Worm (Caenorhabditis elegans) whole organism, L1 larva: ENCODE data around the gene atz-1.

Experiments
- C16A3.4 ChIP-seq: fragments of 150-350 bp; optimal IDR thresholded peaks from 2 replicates; lab custom pipeline; 2014; ENCODE audit warnings: missing biosample characterization, missing genetic modification characterization
- F16B12.6 ChIP-seq: fragments of 150-350 bp; optimal IDR thresholded peaks from 2 replicates; lab custom pipeline; 2014; ENCODE audit warnings: missing biosample characterization, missing genetic modification characterization
- alr-1 ChIP-seq: fragments of 200-800 bp; sonication (Bioruptor generic); optimal IDR thresholded peaks from 2 replicates; lab custom pipeline; 2018; ENCODE audit warnings: borderline replicate concordance, mild to moderate bottlenecking, missing genetic modification characterization, missing compliant biosample characterization
- ama-1 ChIP-seq: fragments of 150-350 bp; optimal IDR thresholded peaks from 2 replicates; lab custom pipeline; 2014
- blmp-1 ChIP-seq: fragments of 150-350 bp; optimal IDR thresholded peaks from 2 replicates; lab custom pipeline; 2014; ENCODE audit warnings: missing biosample characterization, missing genetic modification characterization
- ceh-82 ChIP-seq, 3 experiments: fragments of 150-350 bp in 1 of 3; sonication (generic microtip) in 2 of 3; optimal IDR thresholded peaks; 2 replicates each; lab custom pipeline; 2014 to 2017; ENCODE audit warnings: missing biosample characterization in 3 of 3, missing genetic modification characterization in 3 of 3
- ceh-90 ChIP-seq: sonication (generic microtip); optimal IDR thresholded peaks from 2 replicates; lab custom pipeline; 2016; ENCODE audit warnings: missing genetic modification characterization, missing compliant biosample characterization
- ces-1 ChIP-seq: fragments of 150-350 bp; optimal IDR thresholded peaks from 2 replicates; lab custom pipeline; 2014; ENCODE audit warnings: missing biosample characterization, missing genetic modification reagents, missing genetic modification characterization
- dpl-1 ChIP-seq, 3 experiments: fragments of 150-350 bp in 2 of 3; sonication (generic microtip) in 1 of 3; optimal IDR thresholded peaks; 2 replicates each; lab custom pipeline; 2014 to 2017; ENCODE audit warnings: missing biosample characterization in 3 of 3, missing genetic modification characterization in 3 of 3, missing genetic modification reagents in 3 of 3
- dsc-1 ChIP-seq: sonication (generic microtip); optimal IDR thresholded peaks from 2 replicates; lab custom pipeline; 2016; ENCODE audit warnings: mild to moderate bottlenecking, missing genetic modification characterization, missing compliant biosample characterization
- efl-1 ChIP-seq, 4 experiments: fragments of 150-350 bp; optimal IDR thresholded peaks in 3 of 4; peaks in 1 of 4; 1 replicate in 1 of 4; 2 replicates in 3 of 4; lab custom pipeline; 2014; ENCODE audit warnings: missing biosample characterization in 2 of 4, missing genetic modification characterization in 2 of 4, missing genetic modification reagents in 2 of 4
- efl-3 ChIP-seq: fragments of 200-800 bp; sonication (Bioruptor generic); optimal IDR thresholded peaks from 2 replicates; lab custom pipeline; 2018; ENCODE audit warnings: mild to moderate bottlenecking, missing genetic modification characterization, missing compliant biosample characterization
- egl-27 ChIP-seq, 2 experiments: fragments of 150-350 bp in 1 of 2; sonication (generic microtip); optimal IDR thresholded peaks; 3 replicates each; lab custom pipeline; 2017 to 2018; ENCODE audit warnings: missing biosample characterization in 2 of 2, missing genetic modification characterization in 2 of 2, missing genetic modification reagents in 2 of 2
- ets-5 ChIP-seq: fragments of 200-800 bp; sonication (Bioruptor generic); IDR thresholded peaks from 2 replicates; pipeline ENCODE4 v1.3.6; 2022; ENCODE audit warnings: missing genetic modification characterization, missing compliant biosample characterization
- fkh-10 ChIP-seq: sonication (generic microtip); optimal IDR thresholded peaks from 2 replicates; lab custom pipeline; 2017; ENCODE audit warnings: missing biosample characterization, missing genetic modification reagents, missing genetic modification characterization
- fkh-4 ChIP-seq: sonication (generic microtip); optimal IDR thresholded peaks from 2 replicates; lab custom pipeline; 2016; ENCODE audit warnings: missing compliant biosample characterization, missing genetic modification characterization, borderline replicate concordance
- fkh-8 ChIP-seq: sonication (generic microtip); optimal IDR thresholded peaks from 2 replicates; lab custom pipeline; 2016; ENCODE audit warnings: mild to moderate bottlenecking, missing genetic modification characterization, missing compliant biosample characterization
- fos-1 ChIP-seq: fragments of 150-350 bp; optimal IDR thresholded peaks from 2 replicates; lab custom pipeline; 2014; ENCODE audit warnings: missing biosample characterization, missing genetic modification characterization
- grh-1 ChIP-seq: fragments of 200-800 bp; sonication (Bioruptor generic); IDR thresholded peaks from 2 replicates; pipeline ENCODE4 v1.3.6; 2022; ENCODE audit warnings: missing genetic modification reagents, missing genetic modification characterization, missing compliant biosample characterization
- hpl-2 ChIP-seq: fragments of 150-350 bp; optimal IDR thresholded peaks from 2 replicates; lab custom pipeline; 2014; ENCODE audit warnings: missing biosample characterization, missing genetic modification reagents, missing genetic modification characterization
- lin-13 ChIP-seq: fragments of 150-350 bp; optimal IDR thresholded peaks from 2 replicates; lab custom pipeline; 2014; ENCODE audit warnings: missing biosample characterization, missing genetic modification reagents, missing genetic modification characterization
- lin-14 ChIP-seq: fragments of 200-800 bp; sonication (Bioruptor generic); optimal IDR thresholded peaks from 2 replicates; lab custom pipeline; 2018; ENCODE audit warnings: mild to moderate bottlenecking, missing genetic modification characterization, moderate library complexity, missing compliant biosample characterization
- lin-35 ChIP-seq, 2 experiments: fragments of 150-350 bp; optimal IDR thresholded peaks; 2 replicates each; lab custom pipeline; 2014; ENCODE audit warnings: missing biosample characterization in 2 of 2, missing genetic modification characterization in 2 of 2, missing genetic modification reagents in 2 of 2
- lsy-2 ChIP-seq, 2 experiments: fragments of 150-350 bp; optimal IDR thresholded peaks; 2 replicates each; lab custom pipeline; 2014; ENCODE audit warnings: missing biosample characterization in 2 of 2, missing genetic modification characterization in 2 of 2
- mdl-1 ChIP-seq, 2 experiments: fragments of 150-350 bp; optimal IDR thresholded peaks; 2 replicates each; lab custom pipeline; 2014 to 2017; ENCODE audit warnings: missing biosample characterization in 2 of 2, missing genetic modification characterization in 2 of 2, inconsistent platforms in 1 of 2
- mep-1 ChIP-seq: fragments of 150-350 bp; optimal IDR thresholded peaks from 2 replicates; lab custom pipeline; 2014; ENCODE audit warnings: missing biosample characterization, missing genetic modification characterization
- nhr-19 ChIP-seq: fragments of 200-800 bp; sonication (Bioruptor generic); conservative IDR thresholded peaks from 2 replicates; pipeline ENCODE4 v1.3.6; 2022; ENCODE audit warnings: missing genetic modification characterization, missing compliant biosample characterization
- nhr-20 ChIP-seq: sonication (generic microtip); optimal IDR thresholded peaks from 2 replicates; lab custom pipeline; 2016; ENCODE audit warnings: mild to moderate bottlenecking, missing genetic modification characterization, missing compliant biosample characterization
- nhr-71 ChIP-seq: sonication (generic microtip); optimal IDR thresholded peaks from 2 replicates; lab custom pipeline; 2016; ENCODE audit warnings: mild to moderate bottlenecking, missing genetic modification characterization, moderate library complexity, missing compliant biosample characterization
- nhr-90 ChIP-seq: sonication (generic microtip); optimal IDR thresholded peaks from 2 replicates; lab custom pipeline; 2016; ENCODE audit warnings: mild to moderate bottlenecking, missing genetic modification characterization, missing compliant biosample characterization; ENCODE audit not compliant: poor library complexity
- pax-3 ChIP-seq: fragments of 200-800 bp; sonication (Bioruptor generic); optimal IDR thresholded peaks from 2 replicates; lab custom pipeline; 2018; ENCODE audit warnings: mild to moderate bottlenecking, missing genetic modification characterization, moderate library complexity, missing compliant biosample characterization
- pqm-1 ChIP-seq: sonication (generic microtip); optimal IDR thresholded peaks from 3 replicates; lab custom pipeline; 2017; ENCODE audit warnings: missing biosample characterization, missing genetic modification characterization
- rnt-1 ChIP-seq: sonication (generic microtip); optimal IDR thresholded peaks from 2 replicates; lab custom pipeline; 2016; ENCODE audit warnings: mild to moderate bottlenecking, missing genetic modification characterization, moderate library complexity, missing compliant biosample characterization
- snu-23 ChIP-seq: sonication (generic microtip); optimal IDR thresholded peaks from 2 replicates; lab custom pipeline; 2016; ENCODE audit warnings: missing genetic modification characterization, missing compliant biosample characterization
- swsn-7 ChIP-seq: sonication (generic microtip); optimal IDR thresholded peaks from 2 replicates; lab custom pipeline; 2016; ENCODE audit warnings: missing genetic modification characterization, missing compliant biosample characterization
- unc-130 ChIP-seq: fragments of 150-350 bp; optimal IDR thresholded peaks from 2 replicates; lab custom pipeline; 2017; ENCODE audit warnings: missing biosample characterization, missing genetic modification characterization, inconsistent platforms
- zip-4 ChIP-seq: fragments of 200-800 bp; sonication (Bioruptor generic); optimal IDR thresholded peaks from 2 replicates; lab custom pipeline; 2018; ENCODE audit warnings: mild to moderate bottlenecking, missing genetic modification characterization, moderate library complexity, missing compliant biosample characterization

Gene atz-1

ce11 chrIV:12349639-12350038, 26.3 kb downstream of the atz-1 start, which contains the start of gene best-22:
TSS of gene best-22 (plus strand) at chrIV:12349939.
- no peak for TF ChIP-seq C16A3.4 (tag; lab: Kevin White, UChicago)
- no peak for TF ChIP-seq swsn-7 (tag; lab: Kevin White, UChicago)
- TF ChIP-seq blmp-1 (tag; lab: Kevin White, UChicago) = peak; percentile 27
- no peak for TF ChIP-seq ces-1 (GFP tag; lab: Kevin White, UChicago)
- peak; percentile 56; the same call in 1 of the 2 replicates for TF ChIP-seq grh-1
- TF ChIP-seq, all 84 proteins: peak for 2

ce11 chrIV:12340885-12341284, 35.0 kb downstream of the atz-1 start:
- TF ChIP-seq fkh-8 (tag; lab: Kevin White, UChicago) (no peak), ceh-82 (tag; optimal IDR thresholded peaks at IDR 0.05; lab: Kevin White, UChicago) (no peak)

DNA sequence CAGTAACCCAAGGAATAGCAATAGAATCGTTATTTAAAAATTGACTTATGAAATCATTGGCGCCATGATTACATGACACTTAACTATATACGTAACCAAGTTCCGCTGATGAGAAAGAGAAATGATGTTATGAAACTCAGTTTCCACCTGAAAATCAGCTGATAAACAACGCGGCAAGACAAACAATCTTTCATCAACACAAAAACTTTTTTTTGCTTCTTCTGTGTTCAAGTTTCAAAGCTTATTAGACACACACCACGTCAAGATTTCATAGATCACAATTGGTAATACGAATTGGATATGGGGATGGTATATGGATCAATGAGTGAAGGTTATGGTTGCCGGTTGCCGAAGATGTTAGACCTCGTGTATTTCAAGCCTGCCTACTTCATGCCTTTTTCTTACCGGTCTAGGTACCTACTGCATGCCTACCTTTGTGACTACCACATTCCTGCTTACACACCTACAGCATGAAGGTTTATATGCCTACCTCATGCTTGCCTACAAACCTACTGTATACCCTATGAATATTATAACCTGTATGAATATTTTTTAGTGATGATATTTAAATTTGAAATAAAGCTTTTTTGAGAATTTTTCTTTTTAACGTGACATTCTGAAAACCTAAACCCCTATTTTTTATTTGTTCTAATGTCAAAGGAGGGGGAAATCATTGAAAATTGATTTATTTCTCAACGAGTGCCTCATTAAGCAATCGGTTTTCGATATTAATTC, 38.9 kb downstream of the atz-1 start, which contains the start of the genes F19B6.10 and wht-5:
TSS of gene F19B6.10 (plus strand) at position 301 of the 735 bp plus-strand sequence.
TSS of gene wht-5 (plus strand) at position 685 of the 735 bp plus-strand sequence.
- TF ChIP-seq pax-3 (tag; lab: Kevin White, UChicago) (no peak), alr-1 (tag; lab: Kevin White, UChicago) (no peak), lin-13 (GFP tag; lab: Kevin White, UChicago) (no peak), zip-4 (no peak), nhr-19 (GFP tag; lab: Robert Waterston, UW) (no peak), ceh-82 (tag; optimal IDR thresholded peaks at IDR 0.05; lab: Kevin White, UChicago) (no peak), fos-1 (tag; lab: Kevin White, UChicago) (no peak), efl-1 (optimal IDR thresholded peaks at IDR 0.05; lab: Kevin White, UChicago) (no peak), efl-1 (GFP tag; optimal IDR thresholded peaks at IDR 0.05 in 1 of 2; lab: Kevin White, UChicago) (no peak), efl-3 (GFP tag; lab: Kevin White, UChicago) (no peak), hpl-2 (GFP tag; lab: Kevin White, UChicago) (no peak), ama-1 (lab: Kevin White, UChicago) (no peak), lin-14 (GFP tag; lab: Kevin White, UChicago) (no peak), ceh-90 (tag; lab: Kevin White, UChicago) (no peak), egl-27 (tag; optimal IDR thresholded peaks at IDR 0.05; lab: Kevin White, UChicago) (no peak)

DNA sequence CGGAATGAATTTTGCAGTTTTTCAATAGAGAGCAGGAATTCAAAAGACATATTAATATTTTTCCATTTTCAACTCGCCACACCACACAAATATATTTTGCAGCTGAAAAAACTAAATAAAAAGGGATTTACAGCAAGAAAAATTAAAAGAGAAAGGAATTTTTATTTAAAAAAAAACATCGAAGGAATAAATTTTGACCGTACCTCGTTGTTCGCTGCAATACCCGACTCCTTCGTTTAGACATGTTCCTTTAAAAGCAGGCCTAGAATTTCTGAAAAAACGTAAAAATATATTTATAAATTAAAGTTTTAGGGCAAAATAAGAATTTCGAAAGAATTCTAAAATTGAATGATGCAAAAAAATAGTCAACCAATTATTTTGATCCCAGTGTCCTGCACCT, 40.1 kb downstream of the atz-1 start, which contains the start of gene F19B6.1:
TSS of gene F19B6.1 (minus strand) at position 278 of the 400 bp plus-strand sequence.
- TF ChIP-seq fkh-4 (tag; lab: Kevin White, UChicago) = no peak
- TF ChIP-seq nhr-90 (tag; lab: Kevin White, UChicago) = no peak
- no peak for TF ChIP-seq efl-1 (optimal IDR thresholded peaks at IDR 0.05; lab: Kevin White, UChicago)
- peak in 1 of 2 experiments; percentile 27 for TF ChIP-seq efl-1 (GFP tag; optimal IDR thresholded peaks at IDR 0.05 in 1 of 2; lab: Kevin White, UChicago)

ce11 chrIV:12335248-12335647, 40.7 kb downstream of the atz-1 start:
- TF ChIP-seq lin-14 (GFP tag; lab: Kevin White, UChicago) = peak; percentile 76
- TF ChIP-seq nhr-19 (GFP tag; lab: Robert Waterston, UW) = peak; percentile 22; the same call in 1 of the 2 replicates
- no peak for TF ChIP-seq hpl-2 (GFP tag; lab: Kevin White, UChicago)
- TF ChIP-seq fkh-10 = no peak
- TF ChIP-seq nhr-20 (tag; lab: Kevin White, UChicago) = peak; percentile 21
- TF ChIP-seq pqm-1 (tag; lab: Kevin White, UChicago) = no peak
- TF ChIP-seq efl-1 (optimal IDR thresholded peaks at IDR 0.05; lab: Kevin White, UChicago) = peak; percentile 38 to 54
- TF ChIP-seq efl-1 (GFP tag; optimal IDR thresholded peaks at IDR 0.05 in 1 of 2; lab: Kevin White, UChicago) = peak; percentile 21 to 63
- TF ChIP-seq fos-1 (tag; lab: Kevin White, UChicago) = no peak
- peak; percentile 60 for TF ChIP-seq nhr-71
- TF ChIP-seq blmp-1 (tag; lab: Kevin White, UChicago) = peak; percentile 32
- TF ChIP-seq ceh-82 (tag; optimal IDR thresholded peaks at IDR 0.05; lab: Kevin White, UChicago) = peak in 1 of 3 experiments; percentile 44
- TF ChIP-seq swsn-7 (tag; lab: Kevin White, UChicago) = no peak
- TF ChIP-seq mep-1 (tag; lab: Kevin White, UChicago) = peak; percentile 13
- peak in 2 of 3 experiments; percentile 1 to 36 for TF ChIP-seq dpl-1 (GFP tag; optimal IDR thresholded peaks at IDR 0.05; lab: Kevin White, UChicago)
- peak in 1 of 2 experiments; percentile 39 for TF ChIP-seq lsy-2 (tag; optimal IDR thresholded peaks at IDR 0.05; lab: Kevin White, UChicago)
- TF ChIP-seq snu-23 = peak; percentile 34
- no peak for TF ChIP-seq lin-35 (GFP tag; optimal IDR thresholded peaks at IDR 0.05; lab: Kevin White, UChicago)
- TF ChIP-seq unc-130 = peak; percentile 22
- TF ChIP-seq ets-5 = no peak
- TF ChIP-seq rnt-1 (tag; lab: Kevin White, UChicago) = peak; percentile 54
- peak; percentile 25 for TF ChIP-seq F16B12.6
- TF ChIP-seq dsc-1 (tag; lab: Kevin White, UChicago) = peak; percentile 12
- peak in 1 of 2 experiments; percentile 39 for TF ChIP-seq mdl-1 (tag; optimal IDR thresholded peaks at IDR 0.05; lab: Kevin White, UChicago)
